Worm (Caenorhabditis elegans) whole organism, L1 larva: ENCODE data around the gene F31F7.1.

Experiments used
- C04F5.9 ChIP-seq: sonication (generic microtip); optimal IDR thresholded peaks from 2 replicates; lab custom pipeline; 2016; ENCODE audit warnings: missing genetic modification characterization, missing compliant biosample characterization
- Y116A8C.19 ChIP-seq: sonication (generic microtip); optimal IDR thresholded peaks from 2 replicates; lab custom pipeline; 2016; ENCODE audit warnings: missing compliant biosample characterization, missing genetic modification characterization, borderline replicate concordance
- ceh-63 ChIP-seq: fragments of 200-800 bp; sonication (Bioruptor generic); optimal IDR thresholded peaks from 2 replicates; lab custom pipeline; 2018; ENCODE audit warnings: mild to moderate bottlenecking, missing genetic modification characterization, missing compliant biosample characterization
- ceh-8 ChIP-seq: fragments of 200-800 bp; sonication (Bioruptor generic); optimal IDR thresholded peaks from 2 replicates; lab custom pipeline; 2018; ENCODE audit warnings: mild to moderate bottlenecking, missing genetic modification characterization, moderate library complexity, missing compliant biosample characterization
- ceh-88 ChIP-seq: fragments of 200-800 bp; sonication (Bioruptor generic); IDR thresholded peaks from 2 replicates; pipeline ENCODE4 v1.3.6; 2022; ENCODE audit warnings: missing genetic modification characterization, missing compliant biosample characterization
- ceh-90 ChIP-seq: sonication (generic microtip); optimal IDR thresholded peaks from 2 replicates; lab custom pipeline; 2016; ENCODE audit warnings: missing genetic modification characterization, missing compliant biosample characterization
- ces-1 ChIP-seq: fragments of 150-350 bp; optimal IDR thresholded peaks from 2 replicates; lab custom pipeline; 2014; ENCODE audit warnings: missing biosample characterization, missing genetic modification reagents, missing genetic modification characterization
- dpl-1 ChIP-seq, 3 experiments: fragments of 150-350 bp in 2 of 3; sonication (generic microtip) in 1 of 3; optimal IDR thresholded peaks; 2 replicates each; lab custom pipeline; 2014 to 2017; ENCODE audit warnings: missing biosample characterization in 3 of 3, missing genetic modification characterization in 3 of 3, missing genetic modification reagents in 3 of 3
- dsc-1 ChIP-seq: sonication (generic microtip); optimal IDR thresholded peaks from 2 replicates; lab custom pipeline; 2016; ENCODE audit warnings: mild to moderate bottlenecking, missing genetic modification characterization, missing compliant biosample characterization
- efl-1 ChIP-seq, 4 experiments: fragments of 150-350 bp; optimal IDR thresholded peaks in 3 of 4; peaks in 1 of 4; 1 replicate in 1 of 4; 2 replicates in 3 of 4; lab custom pipeline; 2014; ENCODE audit warnings: missing biosample characterization in 2 of 4, missing genetic modification characterization in 2 of 4, missing genetic modification reagents in 2 of 4
- elt-2 ChIP-seq: sonication (generic microtip); optimal IDR thresholded peaks from 2 replicates; lab custom pipeline; 2016; ENCODE audit warnings: missing genetic modification characterization, mild to moderate bottlenecking, inconsistent platforms, missing compliant biosample characterization, missing genetic modification reagents
- elt-3 ChIP-seq, 6 experiments: fragments of 150-350 bp in 1 of 6; sonication (generic microtip); optimal IDR thresholded peaks; 2 replicates each; lab custom pipeline; 2017 to 2018; ENCODE audit warnings: missing biosample characterization in 6 of 6, missing genetic modification characterization in 6 of 6, inconsistent platforms in 1 of 6
- ets-5 ChIP-seq: fragments of 200-800 bp; sonication (Bioruptor generic); IDR thresholded peaks from 2 replicates; pipeline ENCODE4 v1.3.6; 2022; ENCODE audit warnings: missing genetic modification characterization, missing compliant biosample characterization
- fkh-4 ChIP-seq: sonication (generic microtip); optimal IDR thresholded peaks from 2 replicates; lab custom pipeline; 2016; ENCODE audit warnings: missing compliant biosample characterization, missing genetic modification characterization, borderline replicate concordance
- fkh-8 ChIP-seq: sonication (generic microtip); optimal IDR thresholded peaks from 2 replicates; lab custom pipeline; 2016; ENCODE audit warnings: mild to moderate bottlenecking, missing genetic modification characterization, missing compliant biosample characterization
- hlh-4 ChIP-seq: sonication (generic microtip); optimal IDR thresholded peaks from 2 replicates; lab custom pipeline; 2016; ENCODE audit warnings: mild to moderate bottlenecking, missing genetic modification characterization, missing compliant biosample characterization
- irx-1 ChIP-seq: sonication (generic microtip); optimal IDR thresholded peaks from 2 replicates; lab custom pipeline; 2016; ENCODE audit warnings: missing genetic modification characterization, missing compliant biosample characterization
- jun-1 ChIP-seq: fragments of 150-350 bp; optimal IDR thresholded peaks from 2 replicates; lab custom pipeline; 2014; ENCODE audit warnings: missing biosample characterization, missing genetic modification reagents, missing genetic modification characterization
- lin-13 ChIP-seq: fragments of 150-350 bp; optimal IDR thresholded peaks from 2 replicates; lab custom pipeline; 2014; ENCODE audit warnings: missing biosample characterization, missing genetic modification reagents, missing genetic modification characterization
- lin-35 ChIP-seq, 2 experiments: fragments of 150-350 bp; optimal IDR thresholded peaks; 2 replicates each; lab custom pipeline; 2014; ENCODE audit warnings: missing biosample characterization in 2 of 2, missing genetic modification characterization in 2 of 2, missing genetic modification reagents in 2 of 2
- lin-39 ChIP-seq: fragments of 150-350 bp; optimal IDR thresholded peaks from 2 replicates; lab custom pipeline; 2014; ENCODE audit warnings: missing biosample characterization, missing genetic modification reagents, missing genetic modification characterization
- lir-3 ChIP-seq: sonication (generic microtip); optimal IDR thresholded peaks from 2 replicates; lab custom pipeline; 2016; ENCODE audit warnings: mild to moderate bottlenecking, missing genetic modification characterization, moderate library complexity, missing compliant biosample characterization; ENCODE audit not compliant: poor library complexity
- lsy-2 ChIP-seq, 2 experiments: fragments of 150-350 bp; optimal IDR thresholded peaks; 2 replicates each; lab custom pipeline; 2014; ENCODE audit warnings: missing biosample characterization in 2 of 2, missing genetic modification characterization in 2 of 2
- mab-9 ChIP-seq: fragments of 200-800 bp; sonication (Bioruptor generic); IDR thresholded peaks from 2 replicates; pipeline ENCODE4 v1.3.6; 2022; ENCODE audit warnings: missing genetic modification reagents, missing genetic modification characterization, missing compliant biosample characterization
- mdl-1 ChIP-seq, 2 experiments: fragments of 150-350 bp; optimal IDR thresholded peaks; 2 replicates each; lab custom pipeline; 2014 to 2017; ENCODE audit warnings: missing biosample characterization in 2 of 2, missing genetic modification characterization in 2 of 2, inconsistent platforms in 1 of 2
- mef-2 ChIP-seq: fragments of 150-350 bp; optimal IDR thresholded peaks from 2 replicates; lab custom pipeline; 2014; ENCODE audit warnings: missing biosample characterization, missing genetic modification characterization
- nhr-11 ChIP-seq: fragments of 150-350 bp; optimal IDR thresholded peaks from 2 replicates; lab custom pipeline; 2014; ENCODE audit warnings: missing biosample characterization, missing genetic modification characterization
- nhr-19 ChIP-seq: fragments of 200-800 bp; sonication (Bioruptor generic); conservative IDR thresholded peaks from 2 replicates; pipeline ENCODE4 v1.3.6; 2022; ENCODE audit warnings: missing genetic modification characterization, missing compliant biosample characterization
- nhr-76 ChIP-seq: sonication (generic microtip); optimal IDR thresholded peaks from 2 replicates; lab custom pipeline; 2017; ENCODE audit warnings: missing biosample characterization, missing genetic modification characterization
- nhr-77 ChIP-seq: fragments of 150-350 bp; optimal IDR thresholded peaks from 2 replicates; lab custom pipeline; 2014; ENCODE audit warnings: missing biosample characterization, missing genetic modification characterization
- nhr-85 ChIP-seq: sonication (generic microtip); peaks from one replicate; lab custom pipeline; 2016; ENCODE audit warnings: missing genetic modification characterization, inconsistent platforms, missing compliant biosample characterization
- pax-3 ChIP-seq: fragments of 200-800 bp; sonication (Bioruptor generic); optimal IDR thresholded peaks from 2 replicates; lab custom pipeline; 2018; ENCODE audit warnings: mild to moderate bottlenecking, missing genetic modification characterization, moderate library complexity, missing compliant biosample characterization
- rnt-1 ChIP-seq: sonication (generic microtip); optimal IDR thresholded peaks from 2 replicates; lab custom pipeline; 2016; ENCODE audit warnings: mild to moderate bottlenecking, missing genetic modification characterization, moderate library complexity, missing compliant biosample characterization
- skn-1 ChIP-seq: fragments of 150-350 bp; optimal IDR thresholded peaks from 2 replicates; lab custom pipeline; 2014; ENCODE audit warnings: missing biosample characterization, missing genetic modification characterization
- snpc-4 ChIP-seq: fragments of 150-350 bp; optimal IDR thresholded peaks from 2 replicates; lab custom pipeline; 2014; ENCODE audit warnings: missing biosample characterization, missing genetic modification characterization
- sox-4 ChIP-seq: sonication (generic microtip); optimal IDR thresholded peaks from 2 replicates; lab custom pipeline; 2016; ENCODE audit warnings: missing genetic modification characterization, missing compliant biosample characterization
- sptf-1 ChIP-seq: fragments of 150-350 bp; optimal IDR thresholded peaks from 2 replicates; lab custom pipeline; 2014; ENCODE audit warnings: missing biosample characterization, missing genetic modification characterization
- swsn-7 ChIP-seq: sonication (generic microtip); optimal IDR thresholded peaks from 2 replicates; lab custom pipeline; 2016; ENCODE audit warnings: missing genetic modification characterization, missing compliant biosample characterization
- tlp-1 ChIP-seq: fragments of 150-350 bp; optimal IDR thresholded peaks from 2 replicates; lab custom pipeline; 2014; ENCODE audit warnings: missing biosample characterization, missing genetic modification characterization
- unc-130 ChIP-seq: fragments of 150-350 bp; optimal IDR thresholded peaks from 2 replicates; lab custom pipeline; 2017; ENCODE audit warnings: missing biosample characterization, missing genetic modification characterization, inconsistent platforms
- unc-30 ChIP-seq: sonication (generic microtip); optimal IDR thresholded peaks from 2 replicates; lab custom pipeline; 2017; ENCODE audit warnings: missing biosample characterization, missing genetic modification characterization
- unc-98 ChIP-seq: fragments of 200-800 bp; sonication (Bioruptor generic); IDR thresholded peaks from 2 replicates; pipeline ENCODE4 v1.3.6; 2022; ENCODE audit warnings: missing genetic modification characterization, missing compliant biosample characterization
- vab-15 ChIP-seq: sonication (generic microtip); optimal IDR thresholded peaks from 2 replicates; lab custom pipeline; 2017; ENCODE audit warnings: missing genotype, mild to moderate bottlenecking, missing genetic modification characterization, missing compliant biosample characterization
- zag-1 ChIP-seq: fragments of 150-350 bp; optimal IDR thresholded peaks from 2 replicates; lab custom pipeline; 2014; ENCODE audit warnings: missing biosample characterization, missing genetic modification characterization
- zip-4 ChIP-seq: fragments of 200-800 bp; sonication (Bioruptor generic); optimal IDR thresholded peaks from 2 replicates; lab custom pipeline; 2018; ENCODE audit warnings: mild to moderate bottlenecking, missing genetic modification characterization, moderate library complexity, missing compliant biosample characterization
- ztf-11 ChIP-seq, 2 experiments: sonication (generic microtip); optimal IDR thresholded peaks; 2 replicates each; lab custom pipeline; 2016 to 2017; ENCODE audit warnings: missing genetic modification characterization in 2 of 2, missing biosample characterization in 1 of 2, missing compliant biosample characterization in 1 of 2

The F31F7.1 gene

DNA sequence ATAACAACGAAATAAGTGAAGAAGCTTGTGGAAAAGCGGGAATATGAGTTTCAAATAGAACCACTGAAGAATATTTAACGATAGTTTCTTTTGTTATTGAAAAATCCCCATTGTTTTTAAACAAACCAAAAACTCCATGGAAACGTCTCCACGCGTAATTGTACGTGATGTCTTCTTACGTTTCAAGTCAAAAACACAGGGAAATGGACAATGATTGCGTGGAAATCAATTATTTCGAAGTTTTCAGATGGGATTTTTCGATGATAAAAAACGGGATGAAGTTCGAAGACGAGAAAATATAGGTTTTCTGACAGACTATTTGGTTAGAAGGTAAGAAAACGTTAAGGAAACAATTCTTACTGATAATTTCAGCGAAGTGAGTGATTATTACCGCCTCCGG lies 4.9 kb downstream of the F31F7.1 start, which contains the start of the genes K12B6.4 and spe-49:
Gene K12B6.4 (minus strand): TSS at position 101 of the 400 bp plus-strand sequence.
Gene spe-49 (plus strand): TSS at position 185 of the 400 bp plus-strand sequence.
- TF ChIP-seq zip-4 (GFP tag; lab: Kevin White, UChicago) (no peak), fkh-4 (tag; lab: Kevin White, UChicago) (no peak), jun-1 (no peak), ceh-88 (GFP tag; lab: Robert Waterston, UW) (no peak), ets-5 (GFP tag; lab: Robert Waterston, UW) (no peak), mef-2 (tag; lab: Kevin White, UChicago) (no peak)

DNA sequence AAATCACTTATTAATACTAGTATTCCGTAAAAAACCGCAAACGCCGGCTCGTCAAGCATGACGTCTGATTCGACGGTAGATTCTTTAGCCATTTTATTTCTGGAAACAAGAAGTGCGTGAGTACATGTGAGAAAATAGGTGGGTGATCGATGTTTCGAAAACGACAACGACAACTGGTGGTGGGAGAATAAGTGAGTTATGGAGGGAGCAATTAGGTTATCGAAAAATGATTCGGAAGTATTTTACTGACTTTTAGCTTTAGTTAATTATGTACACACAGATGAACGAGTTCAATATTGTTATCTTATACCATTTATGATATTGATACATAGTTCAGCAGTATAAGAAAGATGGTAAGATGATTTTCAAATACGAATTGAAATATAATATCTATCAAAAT lies 10.1 kb downstream of the F31F7.1 start, which contains the start of gene srn-1:
Gene srn-1 (minus strand): TSS at position 101 of the 400 bp plus-strand sequence.
- no peak for TF ChIP-seq zag-1 (tag; lab: Kevin White, UChicago)
- no peak for TF ChIP-seq mdl-1 (tag; optimal IDR thresholded peaks at IDR 0.05; lab: Kevin White, UChicago)
- TF ChIP-seq mab-9 (GFP tag; lab: Robert Waterston, UW): no peak
- TF ChIP-seq fkh-8: no peak
- no peak for TF ChIP-seq nhr-11 (tag; lab: Kevin White, UChicago)
- TF ChIP-seq nhr-77 (tag; lab: Kevin White, UChicago): no peak
- no peak for TF ChIP-seq snpc-4 (tag; lab: Kevin White, UChicago)
- no peak for TF ChIP-seq fkh-4 (tag; lab: Kevin White, UChicago)
- TF ChIP-seq dpl-1 (GFP tag; optimal IDR thresholded peaks at IDR 0.05; lab: Kevin White, UChicago): no peak
- no peak for TF ChIP-seq lin-39 (tag; lab: Kevin White, UChicago)
- TF ChIP-seq Y116A8C.19 (tag; lab: Kevin White, UChicago): no peak
- TF ChIP-seq ztf-11 (tag; optimal IDR thresholded peaks at IDR 0.05; lab: Kevin White, UChicago): no peak
- TF ChIP-seq irx-1 (tag; lab: Kevin White, UChicago): no peak
- no peak for TF ChIP-seq lin-35 (GFP tag; optimal IDR thresholded peaks at IDR 0.05; lab: Kevin White, UChicago)
- no peak for TF ChIP-seq nhr-19 (GFP tag; lab: Robert Waterston, UW)

DNA sequence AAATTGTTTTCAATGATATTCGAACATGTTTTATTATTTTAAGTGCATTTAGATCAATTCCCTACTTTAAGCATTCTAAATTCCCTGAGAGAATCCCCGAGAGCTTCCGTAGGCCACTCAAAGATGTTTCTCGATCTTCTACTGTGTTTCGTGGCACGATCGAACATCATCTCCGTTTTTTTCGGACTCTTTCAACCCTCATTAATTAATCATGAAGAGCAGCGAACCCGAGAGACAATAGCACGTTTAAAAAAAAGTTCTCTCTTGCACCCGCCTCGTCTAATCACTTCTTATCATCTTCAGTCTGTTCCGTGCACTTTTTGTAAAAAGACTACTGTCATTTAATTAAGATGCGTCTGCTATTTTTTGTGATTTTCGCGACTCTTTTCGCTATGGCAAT lies 12.4 kb downstream of the F31F7.1 start, which contains the start of gene K12B6.11:
Gene K12B6.11 (plus strand): TSS at position 301 of the 400 bp plus-strand sequence.
- no peak for TF ChIP-seq dsc-1 (tag; lab: Kevin White, UChicago)
- no peak for TF ChIP-seq ceh-63 (GFP tag; lab: Kevin White, UChicago)
- TF ChIP-seq unc-30 (tag; lab: Kevin White, UChicago): no peak
- TF ChIP-seq pax-3: no peak
- no peak for TF ChIP-seq rnt-1 (tag; lab: Kevin White, UChicago)
- TF ChIP-seq swsn-7 (tag; lab: Kevin White, UChicago): no peak
- TF ChIP-seq sptf-1 (tag; lab: Kevin White, UChicago): no peak
- no peak for TF ChIP-seq nhr-85 (tag; lab: Kevin White, UChicago)
- TF ChIP-seq skn-1 (tag; lab: Kevin White, UChicago): no peak
- TF ChIP-seq ceh-8 (GFP tag; lab: Kevin White, UChicago): no peak
- no peak for TF ChIP-seq hlh-4 (tag; lab: Kevin White, UChicago)
- TF ChIP-seq lir-3: no peak
- TF ChIP-seq C04F5.9 (tag; lab: Kevin White, UChicago): no peak
- no peak for TF ChIP-seq unc-130 (tag; lab: Kevin White, UChicago)
- TF ChIP-seq elt-3 (tag; optimal IDR thresholded peaks at IDR 0.05; lab: Kevin White, UChicago): no peak
- TF ChIP-seq ceh-90 (tag; lab: Kevin White, UChicago): no peak

DNA sequence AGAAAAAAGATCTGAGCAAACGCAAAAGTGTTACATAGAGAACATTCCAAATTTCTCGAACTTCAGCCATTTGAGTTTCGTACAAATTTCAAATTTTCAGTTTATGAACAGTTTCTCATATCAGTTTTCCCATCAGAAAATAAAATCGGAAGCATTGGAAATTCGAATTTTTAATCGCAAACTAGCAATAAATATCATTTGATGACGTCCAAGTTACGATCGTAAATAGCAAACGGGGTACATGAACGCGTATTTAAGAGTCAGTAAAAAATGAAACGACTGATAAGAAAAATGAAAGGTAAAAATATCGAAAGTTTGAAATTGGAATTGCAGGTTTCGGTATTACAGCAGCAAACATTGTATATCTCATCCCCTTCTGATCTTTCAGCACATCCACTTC lies 15.1 kb downstream of the F31F7.1 start:
- TF ChIP-seq ces-1 (GFP tag; lab: Kevin White, UChicago) (no peak), tlp-1 (tag; lab: Kevin White, UChicago) (no peak), efl-1 (optimal IDR thresholded peaks at IDR 0.05; lab: Kevin White, UChicago) (no peak), efl-1 (GFP tag; optimal IDR thresholded peaks at IDR 0.05 in 1 of 2; lab: Kevin White, UChicago) (peak in 1 of 2 experiments; percentile 64), lin-13 (GFP tag; lab: Kevin White, UChicago) (no peak), sox-4 (tag; lab: Kevin White, UChicago) (no peak), vab-15 (no peak), C04F5.9 (tag; lab: Kevin White, UChicago) (no peak), unc-98 (no peak), elt-2 (tag; lab: Kevin White, UChicago) (peak; percentile 28), skn-1 (tag; lab: Kevin White, UChicago) (no peak), nhr-76 (tag; lab: Kevin White, UChicago) (no peak), lsy-2 (tag; optimal IDR thresholded peaks at IDR 0.05; lab: Kevin White, UChicago) (no peak)
